Fruit fly (Drosophila melanogaster) whole organism, embryonic: ENCODE measurements around the gene Gr9a.

Experiments used
- C15 ChIP-seq: fragments of 200-800 bp; sonication (Bioruptor generic); IDR thresholded peaks from 3 replicates; pipeline ENCODE4 v1.3.6; 2022; ENCODE audit warnings: missing biosample characterization, missing genetic modification characterization
- CG18599 ChIP-seq: fragments of 200-800 bp; sonication (Bioruptor generic); optimal IDR thresholded peaks from 3 replicates; lab custom pipeline; 2017; ENCODE audit warnings: missing biosample characterization, missing genetic modification characterization, mild to moderate bottlenecking, moderate library complexity, missing genetic modification reagents
- D ChIP-seq, 2 experiments: fragments of 200-800 bp in 1 of 2; fragments of >200 bp in 1 of 2; sonication (Bioruptor generic) in 1 of 2; optimal IDR thresholded peaks; 2 replicates in 1 of 2; 3 replicates in 1 of 2; lab custom pipeline; 2017; ENCODE audit warnings: mild to moderate bottlenecking in 1 of 2, missing biosample characterization in 1 of 2, missing genetic modification characterization in 1 of 2, missing genetic modification reagents in 1 of 2
- Hand ChIP-seq: fragments of 200-800 bp; sonication (Bioruptor generic); optimal IDR thresholded peaks from 2 replicates; lab custom pipeline; 2017; ENCODE audit warnings: mild to moderate bottlenecking, missing biosample characterization, missing genetic modification reagents, missing genetic modification characterization
- Hr78 ChIP-seq, 2 experiments: fragments of 200-800 bp in 1 of 2; fragments of >200 bp in 1 of 2; sonication (Bioruptor generic) in 1 of 2; optimal IDR thresholded peaks; 2 replicates each; lab custom pipeline; 2017 to 2019; ENCODE audit warnings: missing biosample characterization in 2 of 2, missing genetic modification characterization in 2 of 2, mild to moderate bottlenecking in 1 of 2, moderate library complexity in 1 of 2
- Myb ChIP-seq: fragments of 200-800 bp; sonication (Bioruptor generic); optimal IDR thresholded peaks from 2 replicates; lab custom pipeline; 2016; ENCODE audit warnings: missing biosample characterization, missing genetic modification characterization
- p53 ChIP-seq: fragments of 200-800 bp; sonication (Bioruptor generic); optimal IDR thresholded peaks from 2 replicates; lab custom pipeline; 2016; ENCODE audit warnings: missing biosample characterization, missing genetic modification characterization
- toy ChIP-seq: fragments of 200-800 bp; sonication (Bioruptor generic); IDR thresholded peaks from 2 replicates; pipeline ENCODE4 v1.3.6; 2022; ENCODE audit warnings: missing biosample characterization, missing genetic modification characterization

DNA sequence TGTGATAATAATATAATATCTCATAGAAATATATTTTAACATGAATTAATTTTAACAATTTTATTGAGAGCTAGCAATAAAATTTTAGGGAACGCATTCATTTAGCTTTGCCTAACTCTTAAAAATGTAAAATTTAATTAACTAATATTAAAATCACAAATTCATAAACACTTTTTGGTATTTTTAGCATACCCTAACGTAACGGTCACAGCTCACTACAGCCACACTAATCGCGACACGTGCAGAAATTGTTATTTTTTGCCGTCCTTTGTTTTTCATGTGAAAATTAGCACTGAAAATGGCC lies 21.5 kb downstream of the Gr9a start, which contains the start of gene CG2972:
- TF ChIP-seq CG18599 (GFP tag; lab: Kevin White, UChicago) (no peak), p53 (no peak), toy (GFP tag; lab: Robert Waterston, UW) (no peak), Myb (GFP tag; lab: Kevin White, UChicago) (no peak), D (optimal IDR thresholded peaks at IDR 0.05; lab: Kevin White, UChicago) (no peak), D (GFP tag; optimal IDR thresholded peaks at IDR 0.05; lab: Kevin White, UChicago) (no peak), Hand (GFP tag; lab: Kevin White, UChicago) (no peak), Hr78 (GFP tag; optimal IDR thresholded peaks at IDR 0.05; lab: Kevin White, UChicago) (no peak), C15 (GFP tag; lab: Robert Waterston, UW) (no peak)
